Worm (Caenorhabditis elegans) whole organism, mixed stage, embryonic: ENCODE measurements around the gene C35A5.5.
A peak's percentile ranks its signal among the peaks of the same experiment; 100 is the strongest.

Source experiments
- M03D4.4 ChIP-seq: sonication (generic microtip); optimal IDR thresholded peaks from 2 replicates; lab custom pipeline; 2017; ENCODE audit warnings: mild to moderate bottlenecking, missing genetic modification characterization, missing compliant biosample characterization
- bed-3 ChIP-seq: fragments of 200-800 bp; sonication (Bioruptor generic); optimal IDR thresholded peaks from 3 replicates; lab custom pipeline; 2018; ENCODE audit warnings: mild to moderate bottlenecking, missing genetic modification characterization, moderate library complexity, missing compliant biosample characterization
- blmp-1 ChIP-seq: fragments of 150-350 bp; optimal IDR thresholded peaks from 2 replicates; lab custom pipeline; 2014; ENCODE audit warnings: missing biosample characterization, missing genetic modification characterization
- ceh-39 ChIP-seq: fragments of 150-350 bp; optimal IDR thresholded peaks from 2 replicates; lab custom pipeline; 2014; ENCODE audit warnings: missing biosample characterization, missing genetic modification characterization
- ceh-83 ChIP-seq: fragments of 200-800 bp; sonication (Bioruptor generic); optimal IDR thresholded peaks from 2 replicates; lab custom pipeline; 2018; ENCODE audit warnings: mild to moderate bottlenecking, missing genetic modification characterization, missing compliant biosample characterization
- ces-1 ChIP-seq: fragments of 150-350 bp; optimal IDR thresholded peaks from 2 replicates; lab custom pipeline; 2014; ENCODE audit warnings: missing biosample characterization, missing genetic modification reagents, missing genetic modification characterization
- cnd-1 ChIP-seq: fragments of 200-800 bp; sonication (Bioruptor generic); optimal IDR thresholded peaks from 2 replicates; lab custom pipeline; 2018; ENCODE audit warnings: mild to moderate bottlenecking, missing genetic modification characterization, missing compliant biosample characterization
- drap-1 ChIP-seq: fragments of 200-800 bp; sonication (Bioruptor generic); optimal IDR thresholded peaks from 3 replicates; lab custom pipeline; 2018; ENCODE audit warnings: mild to moderate bottlenecking, missing genetic modification characterization, missing compliant biosample characterization
- elt-1 ChIP-seq: sonication (generic microtip); optimal IDR thresholded peaks from 2 replicates; lab custom pipeline; 2017; ENCODE audit warnings: missing genetic modification characterization, mild to moderate bottlenecking, missing compliant biosample characterization, antibody characterized with exemption, moderate library complexity, borderline replicate concordance; ENCODE audit not compliant: insufficient read depth
- elt-3 ChIP-seq: fragments of 150-350 bp; optimal IDR thresholded peaks from 2 replicates; lab custom pipeline; 2014; ENCODE audit warnings: missing biosample characterization, missing genetic modification characterization
- flh-1 ChIP-seq: fragments of 200-800 bp; sonication (Bioruptor generic); optimal IDR thresholded peaks from 2 replicates; lab custom pipeline; 2018; ENCODE audit warnings: mild to moderate bottlenecking, missing genetic modification characterization, moderate library complexity, missing compliant biosample characterization
- ham-2 ChIP-seq: fragments of 200-800 bp; sonication (Bioruptor generic); optimal IDR thresholded peaks from 2 replicates; lab custom pipeline; 2018; ENCODE audit warnings: mild to moderate bottlenecking, missing genetic modification characterization, missing compliant biosample characterization
- hlh-1 ChIP-seq: fragments of 150-350 bp; optimal IDR thresholded peaks from 2 replicates; lab custom pipeline; 2014; ENCODE audit warnings: missing biosample characterization, missing genetic modification reagents, missing genetic modification characterization
- lin-13 ChIP-seq: fragments of 150-350 bp; optimal IDR thresholded peaks from 2 replicates; lab custom pipeline; 2014; ENCODE audit warnings: missing biosample characterization, missing genetic modification characterization
- lin-32 ChIP-seq: fragments of 200-800 bp; sonication (Bioruptor generic); optimal IDR thresholded peaks from 2 replicates; lab custom pipeline; 2018; ENCODE audit warnings: mild to moderate bottlenecking, missing genetic modification characterization, missing compliant biosample characterization
- lsy-2 ChIP-seq: fragments of 150-350 bp; optimal IDR thresholded peaks from 2 replicates; lab custom pipeline; 2014; ENCODE audit warnings: missing biosample characterization, missing genetic modification characterization
- mab-5 ChIP-seq: fragments of 150-350 bp; optimal IDR thresholded peaks from 2 replicates; lab custom pipeline; 2014; ENCODE audit warnings: missing biosample characterization, missing genetic modification characterization
- mep-1 ChIP-seq: fragments of 150-350 bp; optimal IDR thresholded peaks from 2 replicates; lab custom pipeline; 2017; ENCODE audit warnings: missing biosample characterization, missing genetic modification reagents, missing genetic modification characterization, inconsistent platforms
- mls-2 ChIP-seq: sonication (generic microtip); optimal IDR thresholded peaks from 2 replicates; lab custom pipeline; 2016; ENCODE audit warnings: mild to moderate bottlenecking, missing genetic modification characterization, moderate library complexity, missing compliant biosample characterization
- nhr-12 ChIP-seq: fragments of 150-350 bp; optimal IDR thresholded peaks from 2 replicates; lab custom pipeline; 2014; ENCODE audit warnings: missing biosample characterization, missing genetic modification characterization
- nhr-2 ChIP-seq: fragments of 150-350 bp; optimal IDR thresholded peaks from 2 replicates; lab custom pipeline; 2014; ENCODE audit warnings: missing biosample characterization, missing genetic modification characterization
- nhr-237 ChIP-seq: fragments of 150-350 bp; optimal IDR thresholded peaks from 2 replicates; lab custom pipeline; 2014; ENCODE audit warnings: missing biosample characterization, missing genetic modification characterization
- nhr-28 ChIP-seq: fragments of 150-350 bp; optimal IDR thresholded peaks from 2 replicates; lab custom pipeline; 2014; ENCODE audit warnings: missing biosample characterization, missing genetic modification characterization
- nhr-76 ChIP-seq: sonication (generic microtip); optimal IDR thresholded peaks from 2 replicates; lab custom pipeline; 2017; ENCODE audit warnings: missing biosample characterization, missing genetic modification characterization
- pha-4 ChIP-seq: fragments of 150-350 bp; optimal IDR thresholded peaks from 2 replicates; lab custom pipeline; 2018; ENCODE audit warnings: missing biosample characterization, missing genetic modification reagents, missing genetic modification characterization
- sem-2 ChIP-seq: fragments of 200-800 bp; sonication (Bioruptor generic); optimal IDR thresholded peaks from 2 replicates; lab custom pipeline; 2018; ENCODE audit warnings: mild to moderate bottlenecking, missing genetic modification characterization, missing compliant biosample characterization
- snpc-4 ChIP-seq: fragments of 150-350 bp; optimal IDR thresholded peaks from 2 replicates; lab custom pipeline; 2014; ENCODE audit warnings: missing biosample characterization, missing genetic modification characterization
- sptf-1 ChIP-seq: sonication (generic microtip); optimal IDR thresholded peaks from 2 replicates; lab custom pipeline; 2017; ENCODE audit warnings: mild to moderate bottlenecking, missing genetic modification characterization, moderate library complexity, missing compliant biosample characterization
- tbx-8 ChIP-seq: fragments of 200-800 bp; sonication (Bioruptor generic); optimal IDR thresholded peaks from 2 replicates; lab custom pipeline; 2018; ENCODE audit warnings: mild to moderate bottlenecking, missing genetic modification characterization, moderate library complexity, missing compliant biosample characterization
- unc-120 ChIP-seq: sonication (generic microtip); optimal IDR thresholded peaks from 2 replicates; lab custom pipeline; 2017; ENCODE audit warnings: missing genetic modification characterization, missing compliant biosample characterization; ENCODE audit not compliant: poor library complexity, severe bottlenecking
- unc-39 ChIP-seq: fragments of 150-350 bp; optimal IDR thresholded peaks from 2 replicates; lab custom pipeline; 2014; ENCODE audit warnings: missing biosample characterization, missing genetic modification characterization
- unc-62 ChIP-seq: fragments of 150-350 bp; optimal IDR thresholded peaks from 2 replicates; lab custom pipeline; 2014; ENCODE audit warnings: missing biosample characterization, missing genetic modification reagents, missing genetic modification characterization
- zip-8 ChIP-seq: fragments of 150-350 bp; optimal IDR thresholded peaks from 2 replicates; lab custom pipeline; 2014; ENCODE audit warnings: missing biosample characterization, missing genetic modification characterization
- ztf-11 ChIP-seq: fragments of 150-350 bp; optimal IDR thresholded peaks from 2 replicates; lab custom pipeline; 2014; ENCODE audit warnings: missing biosample characterization, missing genetic modification characterization

C35A5.5 gene

DNA sequence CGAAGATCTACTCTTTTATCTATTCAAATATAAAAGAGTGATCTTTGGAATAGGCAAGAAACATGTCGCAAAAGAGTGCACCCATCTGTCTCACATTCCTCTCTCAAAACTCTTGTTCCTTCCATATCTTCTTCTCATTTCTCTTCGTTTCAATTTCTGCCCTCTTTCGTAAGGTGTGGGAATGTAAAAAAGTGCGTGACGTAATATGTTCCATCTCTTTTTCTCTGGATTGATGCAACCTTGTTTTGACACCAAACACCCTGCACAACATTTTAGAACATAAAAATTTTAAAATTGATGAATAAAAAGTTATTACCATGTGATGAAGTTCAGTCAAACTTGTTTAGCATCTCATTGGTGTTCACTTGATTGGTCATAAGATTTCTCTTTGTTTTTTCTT lies 38.5 kb upstream of the C35A5.5 start:
- TF ChIP-seq ztf-11: no peak
- TF ChIP-seq unc-39: no peak
- TF ChIP-seq zip-8 (tag; lab: Kevin White, UChicago): peak; percentile 67

DNA sequence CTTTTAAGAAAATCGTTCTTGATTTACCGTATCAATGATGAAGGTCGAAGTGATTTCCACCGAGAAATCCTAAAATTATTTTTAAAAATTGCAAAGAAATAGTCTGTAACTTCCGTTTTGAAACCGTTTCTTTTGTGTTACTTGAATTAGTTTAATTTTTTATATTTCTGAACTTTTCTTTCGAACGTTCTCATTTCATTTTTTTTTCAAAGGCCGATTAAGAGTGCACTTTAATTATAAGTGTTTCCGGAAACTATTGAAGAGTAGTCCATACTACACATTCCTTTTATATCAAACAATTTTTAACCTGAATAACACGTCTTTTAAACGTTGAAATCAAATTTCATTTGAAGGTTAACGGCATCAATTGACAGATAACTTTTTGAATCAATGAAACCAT lies 38.0 kb upstream of the C35A5.5 start:
- TF ChIP-seq lin-13 (tag; lab: Kevin White, UChicago) (no peak), mab-5 (no peak), sptf-1 (tag; lab: Kevin White, UChicago) (no peak), lsy-2 (tag; lab: Kevin White, UChicago) (no peak), M03D4.4 (tag; lab: Kevin White, UChicago) (no peak), mls-2 (tag; lab: Kevin White, UChicago) (no peak), mep-1 (tag; lab: Kevin White, UChicago) (no peak), cnd-1 (tag; lab: Kevin White, UChicago) (no peak), nhr-28 (no peak), ces-1 (GFP tag; lab: Kevin White, UChicago) (no peak), lin-32 (GFP tag; lab: Kevin White, UChicago) (no peak), blmp-1 (no peak), nhr-237 (no peak), snpc-4 (no peak), zip-8 (tag; lab: Kevin White, UChicago) (no peak)

DNA sequence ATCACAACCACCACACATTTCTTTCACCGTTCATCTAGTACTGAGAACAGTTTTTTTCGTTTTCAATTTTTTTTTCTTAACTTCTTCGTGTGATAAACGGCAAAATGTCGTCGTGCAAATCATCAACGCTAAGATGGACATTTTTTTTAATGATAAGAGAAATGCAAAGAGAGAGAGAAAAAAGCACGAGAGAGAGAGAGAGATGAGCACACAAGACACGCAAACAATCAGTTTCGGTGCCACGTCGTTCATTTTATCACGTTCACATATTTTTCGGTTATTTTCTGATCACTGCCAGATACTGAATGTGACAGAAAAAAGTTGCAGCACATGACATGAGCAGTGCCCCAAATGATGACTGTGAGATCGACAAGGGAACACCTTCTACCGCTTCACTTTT lies 37.5 kb upstream of the C35A5.5 start, which contains the start of gene egl-9:
TSS of gene egl-9 (plus strand) at position 328 of the 400 bp plus-strand sequence.
- no peak for TF ChIP-seq drap-1
- TF ChIP-seq lsy-2 (tag; lab: Kevin White, UChicago): no peak
- no peak for TF ChIP-seq unc-62 (GFP tag; lab: Kevin White, UChicago)
- no peak for TF ChIP-seq ces-1 (GFP tag; lab: Kevin White, UChicago)
- TF ChIP-seq unc-120 (tag; lab: Kevin White, UChicago): no peak
- TF ChIP-seq flh-1 (GFP tag; lab: Kevin White, UChicago): no peak
- no peak for TF ChIP-seq zip-8 (tag; lab: Kevin White, UChicago)
- TF ChIP-seq nhr-237: no peak

DNA sequence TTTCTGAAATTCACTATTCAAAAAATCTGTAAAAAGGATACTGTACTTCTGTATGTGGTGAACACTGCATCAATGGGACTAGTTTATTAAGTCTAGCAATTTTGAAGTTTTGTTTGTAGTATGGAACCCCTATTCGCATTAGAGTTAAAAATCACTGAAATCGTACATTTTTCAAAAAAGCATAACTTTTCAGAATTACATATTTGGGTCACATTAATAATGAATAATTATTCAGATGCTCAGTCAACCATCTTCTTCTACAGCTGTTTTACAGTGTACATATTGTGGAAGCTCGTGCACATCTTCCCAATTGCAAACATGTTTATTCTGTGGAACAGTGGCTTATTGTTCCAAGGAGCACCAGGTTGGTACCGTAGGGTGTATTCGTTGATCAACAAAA lies 36.9 kb upstream of the C35A5.5 start:
- TF ChIP-seq lsy-2 (tag; lab: Kevin White, UChicago) (no peak), tbx-8 (GFP tag; lab: Kevin White, UChicago) (no peak), nhr-76 (tag; lab: Kevin White, UChicago) (no peak), unc-120 (tag; lab: Kevin White, UChicago) (no peak), ceh-83 (GFP tag; lab: Kevin White, UChicago) (no peak), mep-1 (tag; lab: Kevin White, UChicago) (no peak), zip-8 (tag; lab: Kevin White, UChicago) (no peak), nhr-12 (tag; lab: Kevin White, UChicago) (no peak), mls-2 (tag; lab: Kevin White, UChicago) (no peak), ham-2 (GFP tag; lab: Kevin White, UChicago) (no peak), lin-32 (GFP tag; lab: Kevin White, UChicago) (no peak), elt-1 (no peak), ceh-39 (no peak), drap-1 (no peak), nhr-28 (no peak), nhr-2 (tag; lab: Kevin White, UChicago) (no peak), ces-1 (GFP tag; lab: Kevin White, UChicago) (no peak), elt-3 (tag; lab: Kevin White, UChicago) (no peak)
- TF ChIP-seq, all 35 proteins: peak for 0

DNA sequence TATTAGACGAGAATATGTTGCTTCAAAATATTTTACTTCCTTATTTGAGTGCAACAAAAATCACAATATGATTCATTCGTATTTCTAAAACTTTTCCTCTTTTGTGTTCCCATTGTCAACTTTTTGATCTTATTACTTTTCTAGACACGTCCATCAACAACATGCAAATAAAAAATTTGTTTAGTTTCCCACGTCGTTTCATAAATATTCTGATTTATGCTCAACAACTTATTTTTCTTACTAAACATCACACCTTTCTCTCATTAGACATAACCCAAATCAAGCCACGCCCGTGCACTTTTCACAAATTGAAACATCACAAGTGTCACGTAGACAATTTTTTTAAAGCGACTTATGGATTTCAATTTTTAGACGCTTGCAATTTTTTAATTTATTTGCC lies 35.8 kb upstream of the C35A5.5 start:
- TF ChIP-seq drap-1 (no peak), elt-3 (tag; lab: Kevin White, UChicago) (no peak), sem-2 (GFP tag; lab: Kevin White, UChicago) (no peak), nhr-28 (no peak), unc-39 (no peak), pha-4 (tag; lab: Kevin White, UChicago) (no peak), ceh-83 (GFP tag; lab: Kevin White, UChicago) (no peak), unc-120 (tag; lab: Kevin White, UChicago) (no peak), nhr-12 (tag; lab: Kevin White, UChicago) (no peak), ceh-39 (no peak), mab-5 (no peak), blmp-1 (no peak), lsy-2 (tag; lab: Kevin White, UChicago) (no peak), hlh-1 (tag; lab: Kevin White, UChicago) (no peak), bed-3 (no peak), tbx-8 (GFP tag; lab: Kevin White, UChicago) (no peak), M03D4.4 (tag; lab: Kevin White, UChicago) (no peak), nhr-76 (tag; lab: Kevin White, UChicago) (no peak), flh-1 (GFP tag; lab: Kevin White, UChicago) (no peak)
